Worm (Caenorhabditis elegans) whole organism, dauer: ENCODE results near the gene C15H9.9.

ENCODE experiments used
- unc-62 ChIP-seq: sonication (generic microtip); optimal IDR thresholded peaks from 2 replicates; lab custom pipeline; 2017; ENCODE audit warnings: missing biosample characterization, missing genetic modification reagents, missing genetic modification characterization

The C15H9.9 gene

DNA sequence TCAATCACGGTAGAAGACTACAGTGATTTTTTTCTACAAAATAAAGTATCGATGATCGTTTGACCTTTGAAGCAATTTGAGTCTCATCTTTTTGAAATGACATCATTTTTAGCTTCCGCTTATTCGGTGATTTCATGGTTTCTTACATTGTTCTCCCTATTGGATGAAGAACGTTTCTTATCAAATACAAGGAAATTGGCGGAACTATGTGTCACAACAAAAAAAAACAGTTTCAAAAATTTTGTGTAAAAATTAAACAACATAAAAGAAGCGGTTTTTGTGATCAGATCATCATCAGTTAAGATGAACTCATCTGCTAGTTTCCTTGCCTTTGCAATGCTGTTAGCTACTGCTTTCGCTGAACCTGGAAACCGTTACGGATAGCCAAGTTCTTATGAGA is 40.4 kb downstream of the C15H9.9 start, which contains the start of gene C45B2.8:
C45B2.8 (plus strand) TSS at position 301 of the 400 bp plus-strand sequence.
- no peak for TF ChIP-seq unc-62

DNA sequence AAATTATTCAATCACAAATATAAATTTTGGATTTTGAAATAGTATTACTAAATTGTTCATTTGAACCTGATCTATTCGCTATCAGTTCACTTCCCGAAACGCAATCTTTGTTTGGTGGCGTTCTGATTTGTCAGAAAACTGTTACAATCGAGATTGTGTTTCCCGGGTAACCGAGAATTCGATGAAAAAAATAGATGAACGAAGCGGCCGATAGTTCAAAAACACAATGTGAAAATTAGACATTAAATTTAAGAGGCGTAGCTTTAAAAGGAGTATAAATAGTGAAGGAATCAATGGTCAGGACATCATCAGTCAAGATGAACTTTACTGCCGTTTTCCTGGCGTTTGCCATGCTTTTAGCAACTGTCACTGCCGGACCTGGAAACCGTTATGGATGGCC is 42.3 kb downstream of the C15H9.9 start, which contains the start of gene C45B2.1:
C45B2.1 (plus strand) TSS at position 301 of the 400 bp plus-strand sequence.
- TF ChIP-seq unc-62, result no peak

DNA sequence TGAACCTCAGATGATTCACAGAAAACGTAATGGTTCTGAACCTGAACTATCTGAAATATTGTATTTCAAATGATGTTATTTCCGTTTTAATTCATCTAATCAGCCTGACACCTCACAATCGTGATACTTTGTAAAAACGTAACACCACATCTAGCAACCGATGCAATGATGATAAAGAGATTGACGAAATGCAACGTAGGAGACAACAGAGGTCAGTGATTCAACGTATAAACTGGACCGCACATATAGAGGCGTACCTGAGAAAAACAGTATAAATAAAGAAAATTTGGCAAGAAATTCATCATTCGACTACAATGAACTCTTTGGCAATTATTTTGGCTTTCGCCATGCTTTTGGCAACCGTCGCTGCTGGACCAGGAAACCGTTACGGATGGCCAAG is 43.6 kb downstream of the C15H9.9 start, which contains the start of gene C45B2.2:
C45B2.2 (plus strand) TSS at position 301 of the 400 bp plus-strand sequence.
- no peak for TF ChIP-seq unc-62

DNA sequence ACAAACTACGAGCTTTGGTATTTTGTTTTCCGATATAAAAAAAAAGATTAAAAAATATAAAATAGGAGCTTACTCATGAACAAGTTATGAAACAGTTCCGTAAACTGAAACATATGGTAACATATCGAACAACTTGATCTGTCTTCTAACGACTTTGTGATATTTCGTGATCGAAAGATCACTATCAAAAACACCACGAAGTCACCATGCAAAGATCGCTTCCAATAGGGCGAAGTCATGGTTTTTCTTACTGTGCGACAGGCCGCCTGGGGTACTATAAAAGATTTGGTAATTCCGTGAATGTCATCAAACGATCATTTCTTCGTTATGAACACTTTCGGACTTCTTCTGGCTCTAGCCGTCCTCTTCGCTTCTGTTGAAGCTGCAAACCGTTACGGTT is 45.4 kb downstream of the C15H9.9 start, which contains the start of gene C45B2.3:
C45B2.3 (plus strand) TSS at position 301 of the 400 bp plus-strand sequence.
- TF ChIP-seq unc-62, result no peak

DNA sequence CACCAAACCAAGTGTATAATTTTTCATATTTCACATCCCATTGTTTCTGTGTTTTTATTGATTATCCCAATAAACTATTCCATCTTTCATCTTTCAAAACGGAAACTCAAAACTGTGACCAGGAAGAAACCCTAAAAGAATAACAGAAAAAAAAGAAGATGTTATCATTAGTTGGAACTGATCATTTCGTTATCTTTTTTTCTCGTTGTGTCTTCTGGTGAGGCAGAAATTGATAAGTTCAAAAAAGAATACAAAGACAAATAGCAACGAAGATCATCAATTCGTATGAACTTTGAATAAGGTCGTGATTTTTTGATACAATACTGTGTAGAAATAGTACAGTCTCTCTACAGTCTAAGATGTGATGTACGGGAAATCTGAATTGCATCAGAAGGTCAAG is 46.3 kb downstream of the C15H9.9 start:
- no peak for TF ChIP-seq unc-62
